Worm (Caenorhabditis elegans) whole organism, L4/young adult: Measurements from ENCODE around the gene ZC178.2.

Source experiments
- W03F9.2 ChIP-seq: fragments of 150-350 bp; optimal IDR thresholded peaks from 2 replicates; lab custom pipeline; 2014; ENCODE audit warnings: missing biosample characterization, missing genetic modification characterization
- dao-5 ChIP-seq: sonication (generic microtip); optimal IDR thresholded peaks from 2 replicates; lab custom pipeline; 2016; ENCODE audit warnings: missing genotype, missing genetic modification characterization, moderate library complexity, missing compliant biosample characterization

ce11 chrV:8671568-8672123 lies 40.2 kb downstream of the ZC178.2 start:
- TF ChIP-seq dao-5 (tag; lab: Kevin White, UChicago) (no peak), W03F9.2 (tag; lab: Kevin White, UChicago) (no peak)
